Worm (Caenorhabditis elegans) whole organism, L3 larva: ENCODE measurements around the gene K02E2.1.

Experiments used
- ceh-82 ChIP-seq: fragments of 150-350 bp; optimal IDR thresholded peaks from 2 replicates; lab custom pipeline; 2014; ENCODE audit warnings: missing biosample characterization, missing genetic modification characterization
- fos-1 ChIP-seq: fragments of 150-350 bp; optimal IDR thresholded peaks from 2 replicates; lab custom pipeline; 2014; ENCODE audit warnings: missing biosample characterization, missing genetic modification characterization
- nfya-1 ChIP-seq: sonication (generic microtip); optimal IDR thresholded peaks from 2 replicates; lab custom pipeline; 2017; ENCODE audit warnings: missing genetic modification characterization, mild to moderate bottlenecking, missing compliant biosample characterization, antibody characterized with exemption, moderate library complexity; ENCODE audit not compliant: insufficient read depth
- pha-4 ChIP-seq: fragments of 150-350 bp; optimal IDR thresholded peaks from 2 replicates; lab custom pipeline; 2014; ENCODE audit warnings: missing biosample characterization, missing genetic modification reagents, missing genetic modification characterization
- unc-62 ChIP-seq: fragments of 150-350 bp; sonication (generic microtip); optimal IDR thresholded peaks from 4 replicates; lab custom pipeline; 2014; ENCODE audit warnings: missing biosample characterization, missing genetic modification reagents, missing genetic modification characterization
- ztf-11 ChIP-seq: fragments of 150-350 bp; optimal IDR thresholded peaks from 2 replicates; lab custom pipeline; 2014; ENCODE audit warnings: missing biosample characterization, missing genetic modification characterization

- TF ChIP-seq pha-4 (no peak), ceh-82 (tag; lab: Kevin White, UChicago) (no peak), fos-1 (tag; lab: Kevin White, UChicago) (no peak), unc-62 (GFP tag; lab: Kevin White, UChicago) (no peak), ztf-11 (tag; lab: Kevin White, UChicago) (no peak), nfya-1 (tag; lab: Kevin White, UChicago) (no peak)
Observed at ce11 chrV:20393773-20394172, 42.5 kb downstream of the K02E2.1 start, which contains the start of gene cnc-7.
